Fruit fly (Drosophila melanogaster) whole organism, embryonic: ENCODE measurements around the gene ninaB.

Experiments
- Abd-B ChIP-seq: fragments of 200-800 bp; sonication (Bioruptor generic); optimal IDR thresholded peaks from 2 replicates; lab custom pipeline; 2018; ENCODE audit warnings: missing biosample characterization, mild to moderate bottlenecking, missing genetic modification characterization, moderate library complexity
- Ada2b ChIP-seq: fragments of 200-800 bp; sonication (Bioruptor generic); IDR thresholded peaks from 2 replicates; pipeline ENCODE4 v1.3.6; 2022; ENCODE audit warnings: missing biosample characterization, missing genetic modification characterization
- Atf6 ChIP-seq: fragments of 200-800 bp; sonication (Bioruptor generic); IDR thresholded peaks from 2 replicates; pipeline ENCODE4 v1.3.6; 2022; ENCODE audit warnings: missing biosample characterization, missing genetic modification characterization
- B-H1 ChIP-seq: fragments of 200-800 bp; sonication (Bioruptor generic); IDR thresholded peaks from 3 replicates; pipeline ENCODE4 v1.3.6; 2022; ENCODE audit warnings: missing biosample characterization, missing genetic modification characterization
- Blimp-1 ChIP-seq: fragments of 200-800 bp; sonication (Bioruptor generic); optimal IDR thresholded peaks from 3 replicates; lab custom pipeline; 2018; ENCODE audit warnings: missing biosample characterization, missing genetic modification characterization, mild to moderate bottlenecking, moderate library complexity, missing genetic modification reagents
- CG10431 ChIP-seq: fragments of 200-800 bp; sonication (Bioruptor generic); optimal IDR thresholded peaks from 3 replicates; lab custom pipeline; 2018; ENCODE audit warnings: missing biosample characterization, mild to moderate bottlenecking, missing genetic modification characterization
- CG12659 ChIP-seq: fragments of 200-800 bp; sonication (Bioruptor generic); optimal IDR thresholded peaks from 3 replicates; lab custom pipeline; 2017; ENCODE audit warnings: mild to moderate bottlenecking, missing biosample characterization, missing genetic modification reagents, missing genetic modification characterization
- CG12769 ChIP-seq: fragments of 200-800 bp; sonication (Bioruptor generic); optimal IDR thresholded peaks from 2 replicates; lab custom pipeline; 2019; ENCODE audit warnings: missing biosample characterization, mild to moderate bottlenecking, missing genetic modification characterization, moderate library complexity
- CG14050 ChIP-seq: fragments of 200-800 bp; sonication (Bioruptor generic); IDR thresholded peaks from 3 replicates; pipeline ENCODE4 v1.3.6; 2022; ENCODE audit warnings: missing biosample characterization, missing genetic modification characterization
- CG16863 ChIP-seq: fragments of 200-800 bp; sonication (Bioruptor generic); optimal IDR thresholded peaks from 3 replicates; lab custom pipeline; 2016; ENCODE audit warnings: missing biosample characterization, missing genetic modification characterization
- CG18011 ChIP-seq: fragments of 200-800 bp; sonication (Bioruptor generic); optimal IDR thresholded peaks from 2 replicates; lab custom pipeline; 2017; ENCODE audit warnings: missing biosample characterization, missing genetic modification characterization, mild to moderate bottlenecking, moderate library complexity, missing genotype
- CG18476 ChIP-seq: fragments of 200-800 bp; sonication (Bioruptor generic); optimal IDR thresholded peaks from 2 replicates; lab custom pipeline; 2016; ENCODE audit warnings: missing biosample characterization, mild to moderate bottlenecking, missing genetic modification characterization
- CG3065 ChIP-seq: fragments of 200-800 bp; sonication (Bioruptor generic); optimal IDR thresholded peaks from 2 replicates; lab custom pipeline; 2016; ENCODE audit warnings: missing biosample characterization, missing genetic modification characterization
- CG6254 ChIP-seq: fragments of 200-800 bp; sonication (Bioruptor generic); optimal IDR thresholded peaks from 3 replicates; lab custom pipeline; 2017; ENCODE audit warnings: mild to moderate bottlenecking, missing biosample characterization, missing genetic modification reagents, missing genetic modification characterization
- CG6854 ChIP-seq: fragments of 200-800 bp; sonication (Bioruptor generic); optimal IDR thresholded peaks from 3 replicates; lab custom pipeline; 2017; ENCODE audit warnings: missing biosample characterization, mild to moderate bottlenecking, missing genetic modification characterization
- CG7271 ChIP-seq: fragments of 200-800 bp; sonication (Bioruptor generic); optimal IDR thresholded peaks from 2 replicates; lab custom pipeline; 2018; ENCODE audit warnings: missing biosample characterization, mild to moderate bottlenecking, missing genetic modification characterization, moderate library complexity
- CG7556 ChIP-seq: fragments of 200-800 bp; sonication (Bioruptor generic); optimal IDR thresholded peaks from 2 replicates; lab custom pipeline; 2017; ENCODE audit warnings: missing biosample characterization, mild to moderate bottlenecking, missing genetic modification characterization
- CG7928 ChIP-seq: fragments of 200-800 bp; sonication (Bioruptor generic); optimal IDR thresholded peaks from 2 replicates; lab custom pipeline; 2017; ENCODE audit warnings: missing biosample characterization, mild to moderate bottlenecking, missing genetic modification characterization
- CG9932 ChIP-seq: fragments of 200-800 bp; sonication (Bioruptor generic); IDR thresholded peaks from 2 replicates; pipeline ENCODE4 v1.3.6; 2022; ENCODE audit warnings: missing biosample characterization, missing genetic modification characterization
- Dbx ChIP-seq: fragments of 200-800 bp; sonication (Bioruptor generic); IDR thresholded peaks from 3 replicates; pipeline ENCODE4 v1.3.6; 2022; ENCODE audit warnings: missing biosample characterization, missing genetic modification characterization
- Dip2 ChIP-seq: fragments of 200-800 bp; sonication (Bioruptor generic); IDR thresholded peaks from 2 replicates; pipeline ENCODE4 v1.3.6; 2022; ENCODE audit warnings: missing biosample characterization, missing genetic modification characterization
- Doc3 ChIP-seq: fragments of 200-800 bp; sonication (Bioruptor generic); IDR thresholded peaks from 3 replicates; pipeline ENCODE4 v1.3.6; 2022; ENCODE audit warnings: missing biosample characterization, missing genetic modification characterization; ENCODE audit not compliant: partially characterized antibody
- Dp ChIP-seq: fragments of 200-800 bp; sonication (Bioruptor generic); optimal IDR thresholded peaks from 2 replicates; lab custom pipeline; 2018; ENCODE audit warnings: missing biosample characterization, mild to moderate bottlenecking, missing genetic modification characterization, moderate library complexity
- E2f2 ChIP-seq: fragments of 200-800 bp; sonication (Bioruptor generic); IDR thresholded peaks from 2 replicates; pipeline ENCODE4 v1.3.6; 2022; ENCODE audit warnings: missing biosample characterization, missing genetic modification characterization
- Ets97D ChIP-seq: fragments of 200-800 bp; sonication (Bioruptor generic); optimal IDR thresholded peaks from 3 replicates; lab custom pipeline; 2016; ENCODE audit warnings: missing biosample characterization, missing genetic modification characterization
- H15 ChIP-seq: fragments of 200-800 bp; sonication (Bioruptor generic); IDR thresholded peaks from 3 replicates; pipeline ENCODE4 v1.3.6; 2022; ENCODE audit warnings: missing biosample characterization, missing genetic modification characterization
- HmgZ ChIP-seq: fragments of 200-800 bp; sonication (Bioruptor generic); optimal IDR thresholded peaks from 2 replicates; lab custom pipeline; 2018; ENCODE audit warnings: missing biosample characterization, mild to moderate bottlenecking, missing genetic modification characterization
- Lim3 ChIP-seq: fragments of 200-800 bp; sonication (Bioruptor generic); IDR thresholded peaks from 2 replicates; pipeline ENCODE4 v1.3.6; 2022; ENCODE audit warnings: missing biosample characterization, missing genetic modification characterization
- Meics ChIP-seq: fragments of 200-800 bp; sonication (Bioruptor generic); optimal IDR thresholded peaks from 2 replicates; lab custom pipeline; 2017; ENCODE audit warnings: missing biosample characterization, mild to moderate bottlenecking, missing genetic modification characterization
- Optix ChIP-seq: fragments of 200-800 bp; sonication (Bioruptor generic); IDR thresholded peaks from 3 replicates; pipeline ENCODE4 v1.3.6; 2022; ENCODE audit warnings: missing biosample characterization, missing genetic modification characterization
- Sry-β ChIP-seq: fragments of 200-800 bp; sonication (Bioruptor generic); optimal IDR thresholded peaks from 2 replicates; lab custom pipeline; 2018; ENCODE audit warnings: missing biosample characterization, mild to moderate bottlenecking, missing genetic modification characterization, moderate library complexity
- Tbp ChIP-seq: fragments of >200 bp; optimal IDR thresholded peaks from 2 replicates; lab custom pipeline; 2018; ENCODE audit warnings: missing biosample characterization, missing genetic modification characterization
- YL-1 ChIP-seq: fragments of 200-800 bp; sonication (Bioruptor generic); optimal IDR thresholded peaks from 3 replicates; lab custom pipeline; 2017; ENCODE audit warnings: missing biosample characterization, mild to moderate bottlenecking, missing genetic modification characterization
- aop ChIP-seq: fragments of 200-800 bp; sonication (Bioruptor generic); IDR thresholded peaks from 2 replicates; pipeline ENCODE4 v1.3.6; 2022; ENCODE audit warnings: missing biosample characterization, missing genetic modification characterization
- bowl ChIP-seq: fragments of 200-800 bp; sonication (Bioruptor generic); IDR thresholded peaks from 2 replicates; pipeline ENCODE4 v1.3.6; 2022; ENCODE audit warnings: missing biosample characterization, missing genetic modification characterization
- crol ChIP-seq: fragments of 200-800 bp; sonication (Bioruptor generic); IDR thresholded peaks from 2 replicates; pipeline ENCODE4 v1.3.6; 2022; ENCODE audit warnings: missing biosample characterization, missing genetic modification characterization
- dpn ChIP-seq, 2 experiments: fragments of 200-800 bp; sonication (Bioruptor generic); optimal IDR thresholded peaks; 3 replicates each; lab custom pipeline; 2016; ENCODE audit warnings: missing biosample characterization in 2 of 2, missing genetic modification characterization in 2 of 2
- hbn ChIP-seq: fragments of 200-800 bp; sonication (Bioruptor generic); IDR thresholded peaks from 2 replicates; pipeline ENCODE4 v1.3.6; 2022; ENCODE audit warnings: missing biosample characterization, missing genetic modification characterization; ENCODE audit not compliant: partially characterized antibody
- her ChIP-seq: fragments of 200-800 bp; sonication (Bioruptor generic); optimal IDR thresholded peaks from 2 replicates; lab custom pipeline; 2016; ENCODE audit warnings: missing biosample characterization, missing genetic modification characterization
- onecut ChIP-seq: fragments of 200-800 bp; sonication (Bioruptor generic); IDR thresholded peaks from 2 replicates; pipeline ENCODE4 v1.3.6; 2022; ENCODE audit warnings: missing biosample characterization, missing genetic modification characterization
- pb ChIP-seq: fragments of 200-800 bp; sonication (Bioruptor generic); optimal IDR thresholded peaks from 3 replicates; lab custom pipeline; 2016; ENCODE audit warnings: missing biosample characterization, missing genetic modification characterization
- pho ChIP-seq: fragments of 200-800 bp; sonication (Bioruptor generic); optimal IDR thresholded peaks from 2 replicates; lab custom pipeline; 2016; ENCODE audit warnings: missing biosample characterization, missing genetic modification characterization
- pros ChIP-seq: fragments of 200-800 bp; sonication (Bioruptor generic); optimal IDR thresholded peaks from 3 replicates; lab custom pipeline; 2019; ENCODE audit warnings: missing biosample characterization, mild to moderate bottlenecking, missing genetic modification characterization, moderate library complexity
- schlank ChIP-seq: fragments of 200-800 bp; sonication (Bioruptor generic); optimal IDR thresholded peaks from 2 replicates; lab custom pipeline; 2018; ENCODE audit warnings: missing biosample characterization, mild to moderate bottlenecking, missing genetic modification characterization
- sima ChIP-seq: fragments of 200-800 bp; sonication (Bioruptor generic); optimal IDR thresholded peaks from 2 replicates; lab custom pipeline; 2016; ENCODE audit warnings: missing biosample characterization, missing genetic modification characterization
- stc ChIP-seq: fragments of 200-800 bp; sonication (Bioruptor generic); IDR thresholded peaks from 2 replicates; pipeline ENCODE4 v1.3.6; 2022; ENCODE audit warnings: missing biosample characterization, missing genetic modification characterization
- tna ChIP-seq: fragments of 200-800 bp; sonication (Bioruptor generic); IDR thresholded peaks from 2 replicates; pipeline ENCODE4 v1.3.6; 2022; ENCODE audit warnings: missing biosample characterization, missing genetic modification characterization; ENCODE audit not compliant: partially characterized antibody
- vnd ChIP-seq: fragments of 200-800 bp; sonication (Bioruptor generic); IDR thresholded peaks from 3 replicates; pipeline ENCODE4 v1.3.6; 2022; ENCODE audit warnings: missing biosample characterization, missing genetic modification characterization; ENCODE audit not compliant: partially characterized antibody
- wor ChIP-seq: fragments of 200-800 bp; sonication (Bioruptor generic); IDR thresholded peaks from 2 replicates; pipeline ENCODE4 v1.3.6; 2022; ENCODE audit warnings: missing biosample characterization, missing genetic modification characterization
- zfh2 ChIP-seq: fragments of 200-800 bp; sonication (Bioruptor generic); optimal IDR thresholded peaks from 2 replicates; lab custom pipeline; 2016; ENCODE audit warnings: missing biosample characterization, missing genetic modification characterization

The ninaB gene

DNA sequence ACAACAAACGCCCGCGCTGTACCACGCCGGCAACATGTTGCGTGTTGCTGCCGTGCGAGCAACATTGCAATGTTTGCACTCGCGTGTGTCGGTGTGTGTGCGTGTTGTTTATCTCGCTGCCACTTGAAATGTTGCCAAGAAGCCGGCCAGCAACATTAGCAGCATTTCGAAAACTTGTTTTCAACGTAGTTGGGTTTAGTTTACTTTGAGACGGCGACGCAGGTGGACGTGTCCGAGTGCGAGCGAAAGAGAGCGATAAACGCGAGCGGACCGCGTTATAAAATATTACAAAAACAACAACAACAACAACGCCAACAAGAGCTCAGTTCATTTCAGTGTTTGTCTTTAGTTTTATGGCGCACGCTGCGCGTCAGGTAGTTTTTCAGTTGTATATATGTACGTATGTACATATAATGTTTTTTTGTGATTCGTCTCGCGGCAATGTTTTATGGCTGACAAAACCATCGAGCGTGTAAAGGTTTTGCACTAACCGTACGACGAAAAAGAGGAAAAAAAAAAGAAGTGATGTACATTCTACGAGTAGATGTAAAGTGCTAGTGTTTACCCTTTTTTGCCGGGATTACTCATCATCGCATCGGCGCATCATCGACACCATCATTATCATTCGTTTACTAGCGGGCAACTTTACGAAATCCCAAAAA, 14.8 kb downstream of the ninaB start, which contains the start of gene kmr (continued):
- TF ChIP-seq CG7556 (no peak), Ada2b (GFP tag; lab: Robert Waterston, UW) (no peak), vnd (GFP tag; lab: Robert Waterston, UW) (no peak), CG12659 (peak; percentile 24), CG6254 (peak; percentile 30), pb (GFP tag; lab: Kevin White, UChicago) (peak; percentile 6), CG9932 (no peak), Doc3 (no peak), H15 (GFP tag; lab: Robert Waterston, UW) (no peak), Tbp (no peak), tna (GFP tag; lab: Robert Waterston, UW) (no peak), schlank (tag; lab: Kevin White, UChicago) (no peak), crol (GFP tag; lab: Robert Waterston, UW) (no peak), Abd-B (GFP tag; lab: Kevin White, UChicago) (no peak), Lim3 (GFP tag; lab: Robert Waterston, UW) (no peak), sima (no peak), hbn (GFP tag; lab: Robert Waterston, UW) (no peak), zfh2 (GFP tag; lab: Kevin White, UChicago) (no peak), Blimp-1 (peak; percentile 11), YL-1 (GFP tag; lab: Kevin White, UChicago) (no peak), CG6854 (GFP tag; lab: Kevin White, UChicago) (peak; percentile 69), Dbx (GFP tag; lab: Robert Waterston, UW) (peak; percentile 75), Dp (GFP tag; lab: Kevin White, UChicago) (no peak), Optix (GFP tag; lab: Robert Waterston, UW) (no peak), stc (GFP tag; lab: Robert Waterston, UW) (peak; percentile 60; the same call in 1 of the 2 replicates), aop (GFP tag; lab: Robert Waterston, UW) (no peak), dpn (GFP tag; optimal IDR thresholded peaks at IDR 0.05; lab: Kevin White, UChicago) (peak; percentile 9 to 15), CG10431 (GFP tag; lab: Kevin White, UChicago) (peak; percentile 29), CG18011 (GFP tag; lab: Kevin White, UChicago) (no peak), Sry-β (no peak), CG16863 (GFP tag; lab: Kevin White, UChicago) (no peak), CG3065 (GFP tag; lab: Kevin White, UChicago) (no peak), CG7928 (GFP tag; lab: Kevin White, UChicago) (no peak), B-H1 (no peak; the same call in 2 of the 3 replicates), Atf6 (GFP tag; lab: Robert Waterston, UW) (peak; percentile 27; the same call in 1 of the 2 replicates), Meics (GFP tag; lab: Kevin White, UChicago) (peak; percentile 27), E2f2 (peak; percentile 12; the same call in 1 of the 2 replicates), CG12769 (tag; lab: Kevin White, UChicago) (peak; percentile 54), Dip2 (GFP tag; lab: Robert Waterston, UW) (no peak), CG14050 (GFP tag; lab: Robert Waterston, UW) (peak; percentile 40; the same call in 1 of the 3 replicates), onecut (GFP tag; lab: Robert Waterston, UW) (peak; percentile 52), Ets97D (GFP tag; lab: Kevin White, UChicago) (no peak), her (GFP tag; lab: Kevin White, UChicago) (peak; percentile 57), bowl (GFP tag; lab: Robert Waterston, UW) (peak; percentile 55; the same call in 1 of the 2 replicates), HmgZ (tag; lab: Kevin White, UChicago) (peak; percentile 47), wor (GFP tag; lab: Robert Waterston, UW) (no peak), CG18476 (peak; percentile 24), pho (GFP tag; lab: Kevin White, UChicago) (no peak), pros (peak; percentile 72), CG7271 (tag; lab: Kevin White, UChicago) (peak; percentile 19)
